Fruit fly (Drosophila melanogaster): Measurements from ENCODE around the gene CG5245.

- TF ChIP-seq CTCF (GFP tag; optimal IDR thresholded peaks at IDR 0.05), result no peak
- no peak for TF ChIP-seq eve (GFP tag; optimal IDR thresholded peaks at IDR 0.05)
These were observed 14.4 kb downstream of the CG5245 start for dm6 chr3R:12443769-12444168.

Data from whole organism, embryonic.